Worm (Caenorhabditis elegans) whole organism, young adult: ENCODE results near the gene pyp-1.
A peak's percentile ranks its signal among the peaks of the same experiment; 100 is the strongest.
"Not testable (repeated sequence)": the region's sequence is repeated elsewhere in the genome, so short reads cannot be mapped to it uniquely, and the experiment has no call there.

Experiments
- B0261.1 ChIP-seq: sonication (generic microtip); optimal IDR thresholded peaks from 2 replicates; lab custom pipeline; 2016; ENCODE audit warnings: mild to moderate bottlenecking, missing genetic modification characterization, moderate library complexity, missing compliant biosample characterization
- D2030.7 ChIP-seq: fragments of 200-800 bp; sonication (Bioruptor generic); IDR thresholded peaks from 2 replicates; pipeline ENCODE4 v1.3.6; 2022; ENCODE audit warnings: missing genetic modification reagents, missing genetic modification characterization, missing compliant biosample characterization
- F22D6.2 ChIP-seq: sonication (generic microtip); optimal IDR thresholded peaks from 2 replicates; lab custom pipeline; 2016; ENCODE audit warnings: mild to moderate bottlenecking, missing genetic modification characterization, missing compliant biosample characterization
- F33H1.4 ChIP-seq: fragments of 200-800 bp; sonication (Bioruptor generic); IDR thresholded peaks from 2 replicates; pipeline ENCODE4 v1.3.6; 2022; ENCODE audit warnings: missing genetic modification reagents, missing genetic modification characterization, missing compliant biosample characterization
- F39B2.1 ChIP-seq: fragments of 200-800 bp; sonication (Bioruptor generic); IDR thresholded peaks from 2 replicates; pipeline ENCODE4 v1.3.6; 2022; ENCODE audit warnings: missing genetic modification reagents, missing genetic modification characterization, missing compliant biosample characterization
- F49E8.2 ChIP-seq: sonication (generic microtip); optimal IDR thresholded peaks from 3 replicates; lab custom pipeline; 2017; ENCODE audit warnings: missing genetic modification characterization, mild to moderate bottlenecking, missing compliant biosample characterization, antibody characterized with exemption, moderate library complexity; ENCODE audit not compliant: insufficient read depth
- F55B11.4 ChIP-seq: sonication (generic microtip); optimal IDR thresholded peaks from 2 replicates; lab custom pipeline; 2016; ENCODE audit warnings: missing compliant biosample characterization, missing genetic modification characterization, borderline replicate concordance; ENCODE audit not compliant: insufficient read depth
- K11D2.4 ChIP-seq: fragments of 200-800 bp; sonication (Bioruptor generic); IDR thresholded peaks from 2 replicates; pipeline ENCODE4 v1.3.6; 2022; ENCODE audit warnings: missing genetic modification reagents, missing genetic modification characterization, missing compliant biosample characterization
- T26A5.8 ChIP-seq: sonication (generic microtip); optimal IDR thresholded peaks from 2 replicates; lab custom pipeline; 2016; ENCODE audit warnings: missing genetic modification characterization, missing compliant biosample characterization
- aptf-3 ChIP-seq: fragments of 200-800 bp; sonication (Bioruptor generic); IDR thresholded peaks from 2 replicates; pipeline ENCODE4 v1.3.6; 2022; ENCODE audit warnings: missing genetic modification characterization, missing compliant biosample characterization
- atf-7 ChIP-seq: sonication (generic microtip); optimal IDR thresholded peaks from 2 replicates; lab custom pipeline; 2017; ENCODE audit warnings: mild to moderate bottlenecking, missing genetic modification characterization, missing compliant biosample characterization
- bed-1 ChIP-seq: fragments of 200-800 bp; sonication (Bioruptor generic); IDR thresholded peaks from 2 replicates; pipeline ENCODE4 v1.3.6; 2022; ENCODE audit warnings: missing genetic modification reagents, missing genetic modification characterization, missing compliant biosample characterization
- bed-2 ChIP-seq: fragments of 200-800 bp; sonication (Bioruptor generic); IDR thresholded peaks from 2 replicates; pipeline ENCODE4 v1.3.6; 2022; ENCODE audit warnings: missing genetic modification reagents, missing genetic modification characterization, missing compliant biosample characterization
- cebp-2 ChIP-seq: fragments of 200-800 bp; sonication (Bioruptor generic); IDR thresholded peaks from 2 replicates; pipeline ENCODE4 v1.3.6; 2022; ENCODE audit warnings: missing genetic modification characterization, missing compliant biosample characterization
- ceh-27 ChIP-seq: fragments of 200-800 bp; sonication (Bioruptor generic); optimal IDR thresholded peaks from 2 replicates; lab custom pipeline; 2018; ENCODE audit warnings: mild to moderate bottlenecking, missing genetic modification characterization, moderate library complexity, missing compliant biosample characterization
- ceh-40 ChIP-seq: fragments of 200-800 bp; sonication (Bioruptor generic); IDR thresholded peaks from 2 replicates; pipeline ENCODE4 v1.3.6; 2022; ENCODE audit warnings: missing genetic modification characterization, missing compliant biosample characterization
- dpff-1 ChIP-seq: sonication (generic microtip); optimal IDR thresholded peaks from 2 replicates; lab custom pipeline; 2017; ENCODE audit warnings: mild to moderate bottlenecking, missing genetic modification characterization, missing compliant biosample characterization
- efl-1 ChIP-seq: fragments of 150-350 bp; optimal IDR thresholded peaks from 2 replicates; lab custom pipeline; 2014; ENCODE audit warnings: missing biosample characterization, missing genetic modification reagents, missing genetic modification characterization
- egrh-3 ChIP-seq: fragments of 200-800 bp; sonication (Bioruptor generic); IDR thresholded peaks from 2 replicates; pipeline ENCODE4 v1.3.6; 2022; ENCODE audit warnings: missing genetic modification reagents, missing genetic modification characterization, missing compliant biosample characterization
- hlh-26 ChIP-seq: fragments of 200-800 bp; sonication (Bioruptor generic); conservative IDR thresholded peaks from 2 replicates; pipeline ENCODE4 v1.3.6; 2022; ENCODE audit warnings: missing genetic modification reagents, missing genetic modification characterization, missing compliant biosample characterization
- hmg-1.2 ChIP-seq: fragments of 200-800 bp; sonication (Bioruptor generic); IDR thresholded peaks from 2 replicates; pipeline ENCODE4 v1.3.6; 2022; ENCODE audit warnings: missing genetic modification reagents, missing genetic modification characterization, missing compliant biosample characterization
- let-526 ChIP-seq: fragments of 200-800 bp; sonication (Bioruptor generic); IDR thresholded peaks from 2 replicates; pipeline ENCODE4 v1.3.6; 2022; ENCODE audit warnings: missing genetic modification reagents, missing genetic modification characterization, missing compliant biosample characterization
- lin-54 ChIP-seq: fragments of 200-800 bp; sonication (Bioruptor generic); optimal IDR thresholded peaks from 2 replicates; lab custom pipeline; 2018; ENCODE audit warnings: mild to moderate bottlenecking, missing genetic modification characterization, missing compliant biosample characterization
- lir-1 ChIP-seq: fragments of 200-800 bp; sonication (Bioruptor generic); conservative IDR thresholded peaks from 2 replicates; pipeline ENCODE4 v1.3.6; 2022; ENCODE audit warnings: missing genetic modification reagents, missing genetic modification characterization, missing compliant biosample characterization
- lsl-1 ChIP-seq: fragments of 200-800 bp; sonication (Bioruptor generic); optimal IDR thresholded peaks from 2 replicates; lab custom pipeline; 2018; ENCODE audit warnings: mild to moderate bottlenecking, missing genetic modification characterization, moderate library complexity, missing compliant biosample characterization
- mcd-1 ChIP-seq: fragments of 200-800 bp; sonication (Bioruptor generic); IDR thresholded peaks from 2 replicates; pipeline ENCODE4 v1.3.6; 2022; ENCODE audit warnings: missing genetic modification reagents, missing genetic modification characterization, missing compliant biosample characterization
- nfya-2 ChIP-seq: fragments of 200-800 bp; sonication (Bioruptor generic); IDR thresholded peaks from 2 replicates; pipeline ENCODE4 v1.3.6; 2022; ENCODE audit warnings: missing genetic modification reagents, missing genetic modification characterization, missing compliant biosample characterization
- nhr-120 ChIP-seq: fragments of 200-800 bp; sonication (Bioruptor generic); IDR thresholded peaks from 2 replicates; pipeline ENCODE4 v1.3.6; 2022; ENCODE audit warnings: missing genetic modification characterization, missing compliant biosample characterization
- nhr-179 ChIP-seq: sonication (generic microtip); optimal IDR thresholded peaks from 2 replicates; lab custom pipeline; 2016; ENCODE audit warnings: mild to moderate bottlenecking, missing genetic modification characterization, missing compliant biosample characterization
- pbrm-1 ChIP-seq: fragments of 200-800 bp; sonication (Bioruptor generic); IDR thresholded peaks from 2 replicates; pipeline ENCODE4 v1.3.6; 2022; ENCODE audit warnings: missing genetic modification reagents, missing genetic modification characterization, missing compliant biosample characterization
- pha-4 ChIP-seq: fragments of 150-350 bp; sonication (generic microtip); optimal IDR thresholded peaks from 2 replicates; lab custom pipeline; 2014; ENCODE audit warnings: missing biosample characterization, missing genetic modification reagents, missing genetic modification characterization
- rcor-1 ChIP-seq: fragments of 200-800 bp; sonication (Bioruptor generic); IDR thresholded peaks from 2 replicates; pipeline ENCODE4 v1.3.6; 2022; ENCODE audit warnings: missing genetic modification reagents, missing genetic modification characterization, missing compliant biosample characterization
- rpc-1 ChIP-seq, 2 experiments: fragments of 150-350 bp in 1 of 2; sonication (generic microtip) in 1 of 2; optimal IDR thresholded peaks; 2 replicates each; lab custom pipeline; 2014 to 2018; ENCODE audit warnings: missing biosample characterization in 1 of 2, missing genetic modification characterization in 1 of 2, missing genetic modification reagents in 1 of 2, missing genotype in 1 of 2
- sea-2 ChIP-seq: fragments of 200-800 bp; sonication (Bioruptor generic); IDR thresholded peaks from 2 replicates; pipeline ENCODE4 v1.3.6; 2022; ENCODE audit warnings: missing genetic modification characterization, missing compliant biosample characterization
- snpc-1.1 ChIP-seq: sonication (generic microtip); optimal IDR thresholded peaks from 2 replicates; lab custom pipeline; 2017; ENCODE audit warnings: missing genetic modification characterization, mild to moderate bottlenecking, missing compliant biosample characterization, antibody characterized with exemption, moderate library complexity, missing genotype, missing genetic modification reagents; ENCODE audit not compliant: insufficient read depth
- snpc-4 ChIP-seq, 5 experiments: fragments of 150-350 bp in 1 of 5; sonication (generic microtip) in 4 of 5; optimal IDR thresholded peaks; 2 replicates each; lab custom pipeline; 2014 to 2018; ENCODE audit warnings: missing genetic modification characterization in 5 of 5, missing biosample characterization in 3 of 5, antibody characterized with exemption in 2 of 5, mild to moderate bottlenecking in 2 of 5, missing compliant biosample characterization in 2 of 5, missing genotype in 2 of 5, moderate library complexity in 2 of 5, missing genetic modification reagents in 1 of 5
- somi-1 ChIP-seq: fragments of 200-800 bp; sonication (Bioruptor generic); optimal IDR thresholded peaks from 2 replicates; lab custom pipeline; 2018; ENCODE audit warnings: mild to moderate bottlenecking, missing genetic modification characterization, missing compliant biosample characterization
- tlf-1 ChIP-seq: fragments of 200-800 bp; sonication (Bioruptor generic); optimal IDR thresholded peaks from 2 replicates; lab custom pipeline; 2018; ENCODE audit warnings: mild to moderate bottlenecking, missing genetic modification characterization, missing compliant biosample characterization
- xnd-1 ChIP-seq: sonication (generic microtip); optimal IDR thresholded peaks from 2 replicates; lab custom pipeline; 2016; ENCODE audit warnings: missing genotype, missing genetic modification reagents, missing genetic modification characterization, missing compliant biosample characterization
- zfh-2 ChIP-seq: fragments of 200-800 bp; sonication (Bioruptor generic); conservative IDR thresholded peaks from 2 replicates; pipeline ENCODE4 v1.3.6; 2022; ENCODE audit warnings: missing genetic modification reagents, missing genetic modification characterization, missing compliant biosample characterization
- ztf-6 ChIP-seq: fragments of 200-800 bp; sonication (Bioruptor generic); IDR thresholded peaks from 2 replicates; pipeline ENCODE4 v1.3.6; 2022; ENCODE audit warnings: missing genetic modification reagents, missing genetic modification characterization, missing compliant biosample characterization

The pyp-1 gene

ce11 chrIV:10033053-10033452, 34.3 kb upstream of the pyp-1 start, which contains the start of gene F44D12.6:
Gene F44D12.6 (plus strand): TSS chrIV:10033353.
- no peak for TF ChIP-seq ceh-40 (GFP tag; lab: Robert Waterston, UW)
- no peak for TF ChIP-seq atf-7
- no peak for TF ChIP-seq hlh-26
- TF ChIP-seq mcd-1 (GFP tag; lab: Robert Waterston, UW) = no peak
- no peak for TF ChIP-seq pha-4
- TF ChIP-seq dpff-1 = no peak
- TF ChIP-seq F22D6.2 (tag; lab: Kevin White, UChicago) = no peak
- TF ChIP-seq B0261.1 = no peak
- TF ChIP-seq F55B11.4 (tag; lab: Kevin White, UChicago) = no peak
- no peak for TF ChIP-seq lir-1 (GFP tag; lab: Robert Waterston, UW)
- TF ChIP-seq sea-2 = no peak
- no peak for TF ChIP-seq F33H1.4
- TF ChIP-seq bed-2 = no peak
- no peak for TF ChIP-seq lin-54 (GFP tag; lab: Kevin White, UChicago)
- TF ChIP-seq nhr-120 (GFP tag; lab: Robert Waterston, UW) = no peak
- no peak for TF ChIP-seq bed-1
- no peak for TF ChIP-seq D2030.7
- TF ChIP-seq K11D2.4 = no peak
- no peak for TF ChIP-seq nhr-179

DNA sequence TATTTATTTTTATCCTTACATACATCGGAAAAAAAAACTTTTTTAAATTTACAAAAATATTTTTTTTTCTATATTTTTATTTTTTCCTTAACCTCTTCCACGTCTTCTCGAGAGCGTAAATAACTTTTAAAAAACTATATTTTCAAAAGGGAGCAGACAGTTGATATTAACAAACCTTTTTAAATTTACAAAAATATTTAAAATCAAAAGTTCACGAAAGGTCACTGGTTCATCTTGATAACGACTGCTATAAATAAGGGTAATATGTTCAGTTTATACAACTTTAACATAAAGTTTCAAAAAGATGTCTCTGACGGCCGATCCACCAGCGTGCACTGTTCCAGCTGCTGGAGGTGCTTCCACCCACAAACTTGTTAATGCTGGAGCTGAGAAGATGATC, 30.1 kb upstream of the pyp-1 start, which contains the start of the genes F44D12.16 and msd-2:
TSS of gene F44D12.16 (plus strand) at position 301 of the 400 bp plus-strand sequence.
TSS of gene msd-2 (plus strand) at position 305 of the 400 bp plus-strand sequence.
- TF ChIP-seq let-526, aptf-3, egrh-3 (GFP tag; lab: Robert Waterston, UW): not testable (repeated sequence)

ce11 chrIV:10027566-10027965, 28.8 kb upstream of the pyp-1 start, which contains the start of gene gipc-2:
Gene gipc-2 (minus strand): TSS chrIV:10027666.
- no peak for TF ChIP-seq sea-2
- TF ChIP-seq nhr-179 = no peak
- no peak for TF ChIP-seq lsl-1
- no peak for TF ChIP-seq tlf-1

ce11 chrIV:10026129-10026528, 27.4 kb upstream of the pyp-1 start:
- TF ChIP-seq tlf-1 (no peak), zfh-2 (GFP tag; lab: Robert Waterston, UW) (no peak), T26A5.8 (tag; lab: Kevin White, UChicago) (no peak), bed-1 (no peak), nhr-120 (GFP tag; lab: Robert Waterston, UW) (no peak), ztf-6 (GFP tag; lab: Robert Waterston, UW) (no peak), F39B2.1 (GFP tag; lab: Robert Waterston, UW) (no peak), somi-1 (no peak), nfya-2 (GFP tag; lab: Robert Waterston, UW) (no peak), cebp-2 (GFP tag; lab: Robert Waterston, UW) (no peak), rcor-1 (no peak), efl-1 (GFP tag; lab: Kevin White, UChicago) (no peak), ceh-27 (GFP tag; lab: Kevin White, UChicago) (no peak), snpc-4 (GFP tag; optimal IDR thresholded peaks at IDR 0.05; lab: Kevin White, UChicago) (no peak), snpc-4 (tag; optimal IDR thresholded peaks at IDR 0.05; lab: Kevin White, UChicago) (peak in 2 of 4 experiments; percentile 62 to 85), rpc-1 (optimal IDR thresholded peaks at IDR 0.05; lab: Kevin White, UChicago) (no peak), rpc-1 (tag; optimal IDR thresholded peaks at IDR 0.05; lab: Kevin White, UChicago) (no peak), snpc-1.1 (peak; percentile 71), pbrm-1 (GFP tag; lab: Robert Waterston, UW) (peak; percentile 54), F49E8.2 (tag; lab: Kevin White, UChicago) (no peak), xnd-1 (tag; lab: Kevin White, UChicago) (no peak), hmg-1.2 (GFP tag; lab: Robert Waterston, UW) (peak; percentile 51)
